Worm (Caenorhabditis elegans): Measurements from ENCODE around the gene R04B3.1.

The R04B3.1 gene

ce11 chrX:2432459-2432858 lies 38.7 kb downstream of the R04B3.1 start (continued):
- TF ChIP-seq nhr-28 (tag; optimal IDR thresholded peaks at IDR 0.05) (peak; percentile 79), nhr-77 (tag; optimal IDR thresholded peaks at IDR 0.05) (peak; percentile 23), ctbp-1 (GFP tag; IDR thresholded peaks at IDR 0.05) (no peak), mxl-2 (GFP tag; conservative IDR thresholded peaks at IDR 0.05) (no peak), fkh-10 (GFP tag; optimal IDR thresholded peaks at IDR 0.05) (no peak), mxl-3 (GFP tag; optimal IDR thresholded peaks at IDR 0.05) (peak; percentile 83), F49E8.2 (tag; optimal IDR thresholded peaks at IDR 0.05; ENCODE audit: borderline replicate concordance) (no peak), lin-13 (GFP tag; optimal IDR thresholded peaks at IDR 0.05) (peak; percentile 66), zfp-3 (GFP tag; conservative IDR thresholded peaks at IDR 0.05) (no peak), mdl-1 (tag; optimal IDR thresholded peaks at IDR 0.05) (peak; percentile 23 to 55), mep-1 (tag; optimal IDR thresholded peaks at IDR 0.05) (peak; percentile 83), mes-2 (tag; optimal IDR thresholded peaks at IDR 0.05; ENCODE audit: poor library complexity, severe bottlenecking) (peak; percentile 51), unc-62 (GFP tag; optimal IDR thresholded peaks at IDR 0.05 in 1 of 2) (no peak), unc-62 (tag; optimal IDR thresholded peaks at IDR 0.05) (no peak), madf-9 (GFP tag; conservative IDR thresholded peaks at IDR 0.05) (peak; percentile 58), zag-1 (tag; optimal IDR thresholded peaks at IDR 0.05) (no peak), tag-97 (GFP tag; IDR thresholded peaks at IDR 0.05) (no peak), rbr-2 (tag; optimal IDR thresholded peaks at IDR 0.05) (peak; percentile 51), ceh-82 (tag; optimal IDR thresholded peaks at IDR 0.05) (no peak), lin-29 (GFP tag; IDR thresholded peaks at IDR 0.05) (no peak), nhr-6 (tag; optimal IDR thresholded peaks at IDR 0.05) (peak; percentile 47), R02D3.7 (tag; optimal IDR thresholded peaks at IDR 0.05) (no peak), arid-1 (GFP tag; conservative IDR thresholded peaks at IDR 0.05) (0 out of 2 replicates have a peak, but pooled peaks have one; percentile 50), unc-130 (GFP tag; optimal IDR thresholded peaks at IDR 0.05) (no peak), unc-39 (tag; optimal IDR thresholded peaks at IDR 0.05) (no peak), pha-4 (GFP tag; IDR thresholded peaks at IDR 0.05) (peak; percentile 7; the same call in 1 of the 2 replicates), pha-4 (tag; optimal IDR thresholded peaks at IDR 0.05) (peak; percentile 51), saeg-2 (GFP tag; IDR thresholded peaks at IDR 0.05) (peak; percentile 7; the same call in 1 of the 2 replicates), ama-1 (optimal IDR thresholded peaks at IDR 0.05) (no peak), dpl-1 (GFP tag; optimal IDR thresholded peaks at IDR 0.05) (peak; percentile 15), ceh-62 (tag; optimal IDR thresholded peaks at IDR 0.05) (no peak), zfp-2 (tag; optimal IDR thresholded peaks at IDR 0.05) (no peak)

- no peak for TF ChIP-seq daf-8 (GFP tag; IDR thresholded peaks at IDR 0.05)
- TF ChIP-seq spr-1 (tag; optimal IDR thresholded peaks at IDR 0.05): no peak
- TF ChIP-seq T26A8.4 (GFP tag; IDR thresholded peaks at IDR 0.05): no peak
- peak in 1 of 2 experiments; percentile 94 for TF ChIP-seq unc-62 (GFP tag; optimal IDR thresholded peaks at IDR 0.05 in 1 of 2)
- TF ChIP-seq unc-62 (tag; optimal IDR thresholded peaks at IDR 0.05): no peak
These were observed 40.9 kb downstream of the R04B3.1 start for ce11 chrX:2430317-2430716.

ce11 chrX:2427404-2427803 lies 43.8 kb downstream of the R04B3.1 start, which contains the start of gene gcy-31:
Gene gcy-31, minus strand, starts transcription at chrX:2427504.
- peak; percentile 63 for TF ChIP-seq aha-1 (tag)
- no peak for TF ChIP-seq daf-8 (GFP tag; IDR thresholded peaks at IDR 0.05)

DNA sequence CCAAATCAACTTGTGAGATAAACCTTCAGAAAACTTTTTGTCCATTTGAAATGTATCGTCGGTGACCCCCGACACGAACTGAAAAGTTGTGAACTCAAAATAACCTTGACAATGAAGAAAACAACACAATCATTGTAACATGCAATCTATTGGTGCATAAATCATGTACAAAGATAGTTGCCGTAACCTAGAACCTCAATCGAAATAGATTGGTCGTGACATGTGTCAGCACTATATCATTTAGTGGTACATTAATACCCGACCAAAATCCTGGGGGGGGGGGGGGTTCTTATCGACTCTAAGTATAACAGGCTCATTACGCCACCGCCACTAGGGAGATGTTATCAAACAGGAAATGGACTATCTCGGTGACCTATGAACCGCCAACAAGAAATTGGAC lies 44.3 kb downstream of the R04B3.1 start:
- TF ChIP-seq mdt-29 (GFP tag; IDR thresholded peaks at IDR 0.05): no peak
- TF ChIP-seq madf-5 (GFP tag; IDR thresholded peaks at IDR 0.05): no peak
- TF ChIP-seq unc-39 (tag; optimal IDR thresholded peaks at IDR 0.05): no peak
- no peak for TF ChIP-seq snpc-1.2 (GFP tag; IDR thresholded peaks at IDR 0.05)
- TF ChIP-seq nhr-76 (tag; optimal IDR thresholded peaks at IDR 0.05): no peak
- TF ChIP-seq madf-9 (GFP tag; conservative IDR thresholded peaks at IDR 0.05): no peak
- TF ChIP-seq ctbp-1 (GFP tag; IDR thresholded peaks at IDR 0.05): no peak
- TF ChIP-seq ces-1 (GFP tag; optimal IDR thresholded peaks at IDR 0.05): no peak
- no peak for TF ChIP-seq gei-8 (GFP tag; optimal IDR thresholded peaks at IDR 0.05)
- TF ChIP-seq skn-1 (tag; optimal IDR thresholded peaks at IDR 0.05): no peak
- no peak for TF ChIP-seq daf-8 (GFP tag; IDR thresholded peaks at IDR 0.05)
- TF ChIP-seq D1046.2 (GFP tag; IDR thresholded peaks at IDR 0.05): no peak
- no peak for TF ChIP-seq lsy-2 (tag; optimal IDR thresholded peaks at IDR 0.05)
- TF ChIP-seq pha-4 (GFP tag; IDR thresholded peaks at IDR 0.05): no peak
- TF ChIP-seq pha-4 (tag; optimal IDR thresholded peaks at IDR 0.05): no peak
- TF ChIP-seq tag-97 (GFP tag; IDR thresholded peaks at IDR 0.05): no peak
- TF ChIP-seq Y105C5A.15 (GFP tag; IDR thresholded peaks at IDR 0.05): no peak
- no peak for TF ChIP-seq F26F4.8 (GFP tag; conservative IDR thresholded peaks at IDR 0.05)
- TF ChIP-seq Y48G9A.11 (GFP tag; IDR thresholded peaks at IDR 0.05): no peak

Measured in whole organism, L4 larva.